Fruit fly (Drosophila melanogaster) whole organism: ENCODE measurements around the gene mRpS31.

Experiments used
- CG8478 ChIP-seq: fragments of >200 bp; optimal IDR thresholded peaks from 2 replicates; lab custom pipeline; 2018; ENCODE audit warnings: inconsistent platforms
- Dll ChIP-seq: fragments of >200 bp; optimal IDR thresholded peaks from 2 replicates; lab custom pipeline; 2017
- EcR ChIP-seq, 2 experiments: fragments of >200 bp; optimal IDR thresholded peaks; 2 replicates each; lab custom pipeline; 2017; ENCODE audit warnings: missing biosample characterization in 2 of 2, missing genetic modification characterization in 2 of 2, missing genetic modification reagents in 2 of 2
- pan ChIP-seq: fragments of >200 bp; optimal IDR thresholded peaks from 2 replicates; lab custom pipeline; 2017
- psq ChIP-seq: fragments of >200 bp; optimal IDR thresholded peaks from 2 replicates; lab custom pipeline; 2017
- usp ChIP-seq: fragments of >200 bp; optimal IDR thresholded peaks from 2 replicates; lab custom pipeline; 2017; ENCODE audit warnings: missing biosample characterization, missing genetic modification characterization, mixed read lengths

The mRpS31 gene

dm6 chr3L:16050887-16051258 is 45.9 kb downstream of the mRpS31 start, which contains the start of gene Diap1:
TSS of gene Diap1 (minus strand) at chr3L:16051034.
- TF ChIP-seq pan (lab: Kevin White, UChicago), result no peak
- TF ChIP-seq psq (lab: Kevin White, UChicago), result no peak
- TF ChIP-seq EcR (GFP tag; optimal IDR thresholded peaks at IDR 0.05; lab: Kevin White, UChicago), result no peak
- TF ChIP-seq CG8478 (lab: Kevin White, UChicago), result no peak
- no peak for TF ChIP-seq usp (GFP tag; lab: Kevin White, UChicago)

- TF ChIP-seq EcR (GFP tag; optimal IDR thresholded peaks at IDR 0.05; lab: Kevin White, UChicago) (no peak), Dll (lab: Kevin White, UChicago) (no peak), CG8478 (lab: Kevin White, UChicago) (no peak), psq (lab: Kevin White, UChicago) (no peak)
Measured at dm6 chr3L:16051719-16052122, 46.7 kb downstream of the mRpS31 start, which contains the start of gene Mbs. TSS of gene Mbs (plus strand) at chr3L:16051959.

- peak; percentile 84 for TF ChIP-seq Dll (lab: Kevin White, UChicago)
- no peak for TF ChIP-seq EcR (GFP tag; optimal IDR thresholded peaks at IDR 0.05; lab: Kevin White, UChicago)
- TF ChIP-seq pan (lab: Kevin White, UChicago), result peak; percentile 66
- no peak for TF ChIP-seq usp (GFP tag; lab: Kevin White, UChicago)
- TF ChIP-seq CG8478 (lab: Kevin White, UChicago), result peak; percentile 99
- TF ChIP-seq psq (lab: Kevin White, UChicago), result no peak
Measured at dm6 chr3L:16052145-16053025, 47.4 kb downstream of the mRpS31 start.

- no peak for TF ChIP-seq usp (GFP tag; lab: Kevin White, UChicago)
- no peak for TF ChIP-seq pan (lab: Kevin White, UChicago)
- no peak for TF ChIP-seq EcR (GFP tag; optimal IDR thresholded peaks at IDR 0.05; lab: Kevin White, UChicago)
- TF ChIP-seq psq (lab: Kevin White, UChicago), result no peak
- TF ChIP-seq CG8478 (lab: Kevin White, UChicago), result no peak
- no peak for TF ChIP-seq Dll (lab: Kevin White, UChicago)
Measured at dm6 chr3L:16053026-16053556, 48.1 kb downstream of the mRpS31 start.

- TF ChIP-seq pan (lab: Kevin White, UChicago) (no peak), EcR (GFP tag; optimal IDR thresholded peaks at IDR 0.05; lab: Kevin White, UChicago) (no peak), psq (lab: Kevin White, UChicago) (no peak), CG8478 (lab: Kevin White, UChicago) (no peak), usp (GFP tag; lab: Kevin White, UChicago) (no peak), Dll (lab: Kevin White, UChicago) (no peak)
Measured at dm6 chr3L:16054095-16054494, 49.1 kb downstream of the mRpS31 start.
